Worm (Caenorhabditis elegans) whole organism, L3 larva: Measurements from ENCODE around the gene srd-67.

ENCODE experiments used
- ceh-82 ChIP-seq: fragments of 150-350 bp; optimal IDR thresholded peaks from 2 replicates; lab custom pipeline; 2014; ENCODE audit warnings: missing biosample characterization, missing genetic modification characterization
- ceh-9 ChIP-seq: sonication (generic microtip); optimal IDR thresholded peaks from 2 replicates; lab custom pipeline; 2018; ENCODE audit warnings: missing biosample characterization, missing genetic modification characterization
- egl-27 ChIP-seq: sonication (generic microtip); optimal IDR thresholded peaks from 4 replicates; lab custom pipeline; 2017; ENCODE audit warnings: missing biosample characterization, missing genetic modification reagents, missing genetic modification characterization
- egl-5 ChIP-seq: fragments of 150-350 bp; optimal IDR thresholded peaks from 2 replicates; lab custom pipeline; 2017; ENCODE audit warnings: missing biosample characterization, missing genetic modification reagents, missing genetic modification characterization, inconsistent platforms
- elt-2 ChIP-seq: sonication (generic microtip); optimal IDR thresholded peaks from 2 replicates; lab custom pipeline; 2016; ENCODE audit warnings: missing genetic modification reagents, mild to moderate bottlenecking, missing genetic modification characterization, missing compliant biosample characterization
- elt-3 ChIP-seq, 3 experiments: fragments of 150-350 bp in 1 of 3; sonication (generic microtip) in 2 of 3; optimal IDR thresholded peaks; 2 replicates in 2 of 3; 4 replicates in 1 of 3; lab custom pipeline; 2014 to 2017; ENCODE audit warnings: missing biosample characterization in 3 of 3, missing genetic modification characterization in 3 of 3
- fkh-10 ChIP-seq: sonication (generic microtip); optimal IDR thresholded peaks from 2 replicates; lab custom pipeline; 2017; ENCODE audit warnings: missing biosample characterization, missing genetic modification reagents, missing genetic modification characterization
- lin-15B ChIP-seq: fragments of 150-350 bp; optimal IDR thresholded peaks from 2 replicates; lab custom pipeline; 2014; ENCODE audit warnings: missing biosample characterization, missing genetic modification characterization
- nfya-1 ChIP-seq: sonication (generic microtip); optimal IDR thresholded peaks from 2 replicates; lab custom pipeline; 2017; ENCODE audit warnings: missing genetic modification characterization, mild to moderate bottlenecking, missing compliant biosample characterization, antibody characterized with exemption, moderate library complexity; ENCODE audit not compliant: insufficient read depth
- nhr-12 ChIP-seq: fragments of 150-350 bp; optimal IDR thresholded peaks from 2 replicates; lab custom pipeline; 2014; ENCODE audit warnings: missing biosample characterization, missing genetic modification characterization
- nhr-23 ChIP-seq: fragments of 150-350 bp; optimal IDR thresholded peaks from 2 replicates; lab custom pipeline; 2014; ENCODE audit warnings: missing biosample characterization, missing genetic modification reagents, missing genetic modification characterization
- nhr-28 ChIP-seq: fragments of 150-350 bp; optimal IDR thresholded peaks from 2 replicates; lab custom pipeline; 2014; ENCODE audit warnings: missing biosample characterization, missing genetic modification characterization
- pha-4 ChIP-seq: fragments of 150-350 bp; optimal IDR thresholded peaks from 2 replicates; lab custom pipeline; 2014; ENCODE audit warnings: missing biosample characterization, missing genetic modification reagents, missing genetic modification characterization
- tbx-2 ChIP-seq: sonication (generic microtip); optimal IDR thresholded peaks from 2 replicates; lab custom pipeline; 2016; ENCODE audit warnings: mild to moderate bottlenecking, missing genetic modification characterization, missing compliant biosample characterization

- TF ChIP-seq elt-2 (tag; lab: Kevin White, UChicago) (no peak), ceh-9 (tag; lab: Kevin White, UChicago) (no peak), fkh-10 (GFP tag; lab: Kevin White, UChicago) (no peak), egl-5 (tag; lab: Kevin White, UChicago) (no peak), lin-15B (tag; lab: Kevin White, UChicago) (no peak), pha-4 (tag; lab: Kevin White, UChicago) (no peak), tbx-2 (tag; lab: Kevin White, UChicago) (no peak), ceh-82 (no peak), nhr-23 (tag; lab: Kevin White, UChicago) (no peak), nfya-1 (no peak), elt-3 (tag; optimal IDR thresholded peaks at IDR 0.05; lab: Kevin White, UChicago) (no peak), egl-27 (no peak), nhr-12 (tag; lab: Kevin White, UChicago) (no peak), nhr-28 (no peak)
Observed at ce11 chrIII:2288261-2288660, 42.6 kb upstream of the srd-67 start.
